Worm (Caenorhabditis elegans) whole organism, L4 larva: ENCODE measurements around the gene F11G11.5.

Source experiments
- F44E2.7 ChIP-seq: fragments of 200-800 bp; sonication (Bioruptor generic); IDR thresholded peaks from 2 replicates; pipeline ENCODE4 v2.1.2; 2022; ENCODE audit warnings: missing genetic modification characterization, missing compliant biosample characterization
- daf-12 ChIP-seq: fragments of 150-350 bp; optimal IDR thresholded peaks from 2 replicates; lab custom pipeline; 2014; ENCODE audit warnings: missing biosample characterization, missing genetic modification reagents, missing genetic modification characterization
- egl-27 ChIP-seq: sonication (generic microtip); optimal IDR thresholded peaks from 3 replicates; lab custom pipeline; 2017; ENCODE audit warnings: missing biosample characterization, missing genetic modification reagents, missing genetic modification characterization
- lim-7 ChIP-seq: fragments of 200-800 bp; sonication (Bioruptor generic); IDR thresholded peaks from 2 replicates; pipeline ENCODE4 v1.3.6; 2022; ENCODE audit warnings: missing genetic modification characterization, missing compliant biosample characterization
- lin-15B ChIP-seq: fragments of 150-350 bp; sonication (generic microtip); optimal IDR thresholded peaks from 3 replicates; lab custom pipeline; 2014; ENCODE audit warnings: missing biosample characterization, missing genetic modification characterization
- mep-1 ChIP-seq: fragments of 150-350 bp; sonication (generic microtip); optimal IDR thresholded peaks from 3 replicates; lab custom pipeline; 2014; ENCODE audit warnings: missing biosample characterization, missing genetic modification characterization
- nhr-76 ChIP-seq: fragments of 150-350 bp; optimal IDR thresholded peaks from 2 replicates; lab custom pipeline; 2014; ENCODE audit warnings: missing biosample characterization, missing genetic modification characterization
- nhr-77 ChIP-seq: fragments of 150-350 bp; optimal IDR thresholded peaks from 2 replicates; lab custom pipeline; 2014; ENCODE audit warnings: missing biosample characterization, missing genetic modification characterization
- pha-4 ChIP-seq, 2 experiments: fragments of 150-350 bp in 1 of 2; fragments of 200-800 bp in 1 of 2; sonication (Bioruptor generic) in 1 of 2; IDR thresholded peaks in 1 of 2; optimal IDR thresholded peaks in 1 of 2; 2 replicates each; pipeline versions ENCODE4 v1.3.6 to Lab custom; 2014 to 2022; ENCODE audit warnings: missing genetic modification characterization in 2 of 2, missing genetic modification reagents in 2 of 2, missing biosample characterization in 1 of 2, missing compliant biosample characterization in 1 of 2
- pqm-1 ChIP-seq: sonication (generic microtip); optimal IDR thresholded peaks from 2 replicates; lab custom pipeline; 2017; ENCODE audit warnings: missing biosample characterization, missing genetic modification characterization
- set-16 ChIP-seq: fragments of 200-800 bp; sonication (Bioruptor generic); IDR thresholded peaks from 2 replicates; pipeline ENCODE4 v1.3.6; 2022; ENCODE audit warnings: missing genetic modification reagents, missing genetic modification characterization, missing compliant biosample characterization
- snpc-4 ChIP-seq: fragments of 150-350 bp; optimal IDR thresholded peaks from 2 replicates; lab custom pipeline; 2014; ENCODE audit warnings: missing biosample characterization, missing genetic modification characterization
- ztf-11 ChIP-seq: fragments of 150-350 bp; optimal IDR thresholded peaks from 2 replicates; lab custom pipeline; 2014; ENCODE audit warnings: missing biosample characterization, missing genetic modification characterization

ce11 chrII:4858906-4859411 lies 1.2 kb downstream of the F11G11.5 start:
- TF ChIP-seq nhr-77 (tag; lab: Kevin White, UChicago) (no peak), F44E2.7 (no peak), nhr-76 (tag; lab: Kevin White, UChicago) (no peak), lin-15B (no peak), mep-1 (tag; lab: Kevin White, UChicago) (no peak), set-16 (no peak), pha-4 (GFP tag; IDR thresholded peaks at IDR 0.05; lab: Robert Waterston, UW) (no peak), pha-4 (tag; optimal IDR thresholded peaks at IDR 0.05; lab: Kevin White, UChicago) (no peak), egl-27 (no peak), daf-12 (tag; lab: Kevin White, UChicago) (no peak), snpc-4 (tag; lab: Kevin White, UChicago) (no peak), ztf-11 (tag; lab: Kevin White, UChicago) (no peak), pqm-1 (tag; lab: Kevin White, UChicago) (no peak), lim-7 (GFP tag; lab: Robert Waterston, UW) (no peak)
